Worm (Caenorhabditis elegans) whole organism, L1 larva: ENCODE data around the gene ceh-16.

ENCODE experiments used
- unc-130 ChIP-seq: fragments of 150-350 bp; optimal IDR thresholded peaks from 2 replicates; lab custom pipeline; 2017; ENCODE audit warnings: missing biosample characterization, missing genetic modification characterization, inconsistent platforms
- ztf-4 ChIP-seq: fragments of 150-350 bp; optimal IDR thresholded peaks from 2 replicates; lab custom pipeline; 2014; ENCODE audit warnings: missing biosample characterization, missing genetic modification characterization

- TF ChIP-seq ztf-4, result no peak
- no peak for TF ChIP-seq unc-130
Measured at ce11 chrIII:8656055-8656454, 33.5 kb downstream of the ceh-16 start.
